Worm (Caenorhabditis elegans) whole organism, mixed stage, embryonic: Measurements from ENCODE around the gene atf-6.

Experiments
- M03D4.4 ChIP-seq: sonication (generic microtip); optimal IDR thresholded peaks from 2 replicates; lab custom pipeline; 2017; ENCODE audit warnings: mild to moderate bottlenecking, missing genetic modification characterization, missing compliant biosample characterization
- bed-3 ChIP-seq: fragments of 200-800 bp; sonication (Bioruptor generic); optimal IDR thresholded peaks from 3 replicates; lab custom pipeline; 2018; ENCODE audit warnings: mild to moderate bottlenecking, missing genetic modification characterization, moderate library complexity, missing compliant biosample characterization
- ceh-83 ChIP-seq: fragments of 200-800 bp; sonication (Bioruptor generic); optimal IDR thresholded peaks from 2 replicates; lab custom pipeline; 2018; ENCODE audit warnings: mild to moderate bottlenecking, missing genetic modification characterization, missing compliant biosample characterization
- ces-1 ChIP-seq: fragments of 150-350 bp; optimal IDR thresholded peaks from 2 replicates; lab custom pipeline; 2014; ENCODE audit warnings: missing biosample characterization, missing genetic modification reagents, missing genetic modification characterization
- drap-1 ChIP-seq: fragments of 200-800 bp; sonication (Bioruptor generic); optimal IDR thresholded peaks from 3 replicates; lab custom pipeline; 2018; ENCODE audit warnings: mild to moderate bottlenecking, missing genetic modification characterization, missing compliant biosample characterization
- elt-1 ChIP-seq: sonication (generic microtip); optimal IDR thresholded peaks from 2 replicates; lab custom pipeline; 2017; ENCODE audit warnings: missing genetic modification characterization, mild to moderate bottlenecking, missing compliant biosample characterization, antibody characterized with exemption, moderate library complexity, borderline replicate concordance; ENCODE audit not compliant: insufficient read depth
- elt-3 ChIP-seq: fragments of 150-350 bp; optimal IDR thresholded peaks from 2 replicates; lab custom pipeline; 2014; ENCODE audit warnings: missing biosample characterization, missing genetic modification characterization
- flh-1 ChIP-seq: fragments of 200-800 bp; sonication (Bioruptor generic); optimal IDR thresholded peaks from 2 replicates; lab custom pipeline; 2018; ENCODE audit warnings: mild to moderate bottlenecking, missing genetic modification characterization, moderate library complexity, missing compliant biosample characterization
- ham-2 ChIP-seq: fragments of 200-800 bp; sonication (Bioruptor generic); optimal IDR thresholded peaks from 2 replicates; lab custom pipeline; 2018; ENCODE audit warnings: mild to moderate bottlenecking, missing genetic modification characterization, missing compliant biosample characterization
- hlh-1 ChIP-seq: fragments of 150-350 bp; optimal IDR thresholded peaks from 2 replicates; lab custom pipeline; 2014; ENCODE audit warnings: missing biosample characterization, missing genetic modification reagents, missing genetic modification characterization
- lin-13 ChIP-seq: fragments of 150-350 bp; optimal IDR thresholded peaks from 2 replicates; lab custom pipeline; 2014; ENCODE audit warnings: missing biosample characterization, missing genetic modification characterization
- lsy-2 ChIP-seq: fragments of 150-350 bp; optimal IDR thresholded peaks from 2 replicates; lab custom pipeline; 2014; ENCODE audit warnings: missing biosample characterization, missing genetic modification characterization
- mab-5 ChIP-seq: fragments of 150-350 bp; optimal IDR thresholded peaks from 2 replicates; lab custom pipeline; 2014; ENCODE audit warnings: missing biosample characterization, missing genetic modification characterization
- mep-1 ChIP-seq: fragments of 150-350 bp; optimal IDR thresholded peaks from 2 replicates; lab custom pipeline; 2017; ENCODE audit warnings: missing biosample characterization, missing genetic modification reagents, missing genetic modification characterization, inconsistent platforms
- mls-2 ChIP-seq: sonication (generic microtip); optimal IDR thresholded peaks from 2 replicates; lab custom pipeline; 2016; ENCODE audit warnings: mild to moderate bottlenecking, missing genetic modification characterization, moderate library complexity, missing compliant biosample characterization
- nhr-12 ChIP-seq: fragments of 150-350 bp; optimal IDR thresholded peaks from 2 replicates; lab custom pipeline; 2014; ENCODE audit warnings: missing biosample characterization, missing genetic modification characterization
- nhr-2 ChIP-seq: fragments of 150-350 bp; optimal IDR thresholded peaks from 2 replicates; lab custom pipeline; 2014; ENCODE audit warnings: missing biosample characterization, missing genetic modification characterization
- nhr-237 ChIP-seq: fragments of 150-350 bp; optimal IDR thresholded peaks from 2 replicates; lab custom pipeline; 2014; ENCODE audit warnings: missing biosample characterization, missing genetic modification characterization
- nhr-28 ChIP-seq: fragments of 150-350 bp; optimal IDR thresholded peaks from 2 replicates; lab custom pipeline; 2014; ENCODE audit warnings: missing biosample characterization, missing genetic modification characterization
- nhr-76 ChIP-seq: sonication (generic microtip); optimal IDR thresholded peaks from 2 replicates; lab custom pipeline; 2017; ENCODE audit warnings: missing biosample characterization, missing genetic modification characterization
- pha-4 ChIP-seq: fragments of 150-350 bp; optimal IDR thresholded peaks from 2 replicates; lab custom pipeline; 2018; ENCODE audit warnings: missing biosample characterization, missing genetic modification reagents, missing genetic modification characterization
- sem-2 ChIP-seq: fragments of 200-800 bp; sonication (Bioruptor generic); optimal IDR thresholded peaks from 2 replicates; lab custom pipeline; 2018; ENCODE audit warnings: mild to moderate bottlenecking, missing genetic modification characterization, missing compliant biosample characterization
- snpc-4 ChIP-seq: fragments of 150-350 bp; optimal IDR thresholded peaks from 2 replicates; lab custom pipeline; 2014; ENCODE audit warnings: missing biosample characterization, missing genetic modification characterization
- sptf-1 ChIP-seq: sonication (generic microtip); optimal IDR thresholded peaks from 2 replicates; lab custom pipeline; 2017; ENCODE audit warnings: mild to moderate bottlenecking, missing genetic modification characterization, moderate library complexity, missing compliant biosample characterization
- tbx-8 ChIP-seq: fragments of 200-800 bp; sonication (Bioruptor generic); optimal IDR thresholded peaks from 2 replicates; lab custom pipeline; 2018; ENCODE audit warnings: mild to moderate bottlenecking, missing genetic modification characterization, moderate library complexity, missing compliant biosample characterization
- zip-8 ChIP-seq: fragments of 150-350 bp; optimal IDR thresholded peaks from 2 replicates; lab custom pipeline; 2014; ENCODE audit warnings: missing biosample characterization, missing genetic modification characterization
- ztf-11 ChIP-seq: fragments of 150-350 bp; optimal IDR thresholded peaks from 2 replicates; lab custom pipeline; 2014; ENCODE audit warnings: missing biosample characterization, missing genetic modification characterization

The atf-6 gene

DNA sequence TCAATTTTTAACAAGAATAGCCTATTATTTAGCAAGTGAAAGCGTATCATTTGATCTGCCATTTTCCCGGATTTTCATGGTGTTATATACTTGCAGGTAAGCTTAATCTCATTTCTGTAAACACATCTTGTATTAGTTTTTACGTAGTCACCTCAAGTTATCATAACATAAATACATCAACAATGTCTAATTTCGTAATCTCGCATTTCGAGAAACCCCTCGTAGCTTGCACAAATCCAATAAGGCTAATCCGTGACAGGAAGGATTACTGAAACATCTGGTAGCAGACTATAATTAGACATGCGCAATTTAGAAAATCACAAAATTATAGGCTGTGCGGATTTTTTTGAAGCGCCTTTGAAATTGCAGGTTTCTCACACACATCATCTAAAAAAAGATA is 43.8 kb downstream of the atf-6 start:
- TF ChIP-seq elt-3: no peak
- TF ChIP-seq nhr-12 (tag; lab: Kevin White, UChicago): no peak
- TF ChIP-seq bed-3 (GFP tag; lab: Kevin White, UChicago): no peak
- TF ChIP-seq ces-1: peak; percentile 81
- TF ChIP-seq, all 35 proteins: peak for 1

DNA sequence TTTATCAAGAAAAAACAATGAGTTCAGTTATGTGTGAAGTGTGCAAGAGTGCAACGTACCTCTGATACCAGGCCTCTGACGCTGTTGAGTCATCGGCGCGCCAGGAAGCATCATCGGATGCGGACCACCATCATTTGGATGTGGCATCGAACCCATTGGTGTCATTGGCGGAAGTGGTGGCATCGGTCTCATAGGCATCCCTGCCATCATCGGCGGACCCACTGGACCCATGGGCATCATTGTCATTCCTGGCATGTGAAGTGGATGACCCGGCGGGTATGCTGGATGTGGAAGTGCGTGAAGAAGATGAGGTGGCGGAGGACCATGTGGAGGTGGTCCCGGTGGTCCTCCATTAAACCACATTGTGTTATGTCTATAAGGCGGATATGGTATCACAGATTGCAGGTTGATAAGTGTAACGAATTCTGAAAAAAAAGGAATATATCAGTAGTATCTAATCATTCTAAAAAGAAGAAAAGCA is 44.7 kb downstream of the atf-6 start, which contains the start of gene scd-1:
Gene scd-1, minus strand, starts transcription at position 431 of the 481 bp plus-strand sequence.
- no peak for TF ChIP-seq drap-1
- TF ChIP-seq zip-8 (tag; lab: Kevin White, UChicago): no peak
- no peak for TF ChIP-seq ztf-11 (tag; lab: Kevin White, UChicago)
- no peak for TF ChIP-seq sem-2 (GFP tag; lab: Kevin White, UChicago)
- TF ChIP-seq mep-1 (tag; lab: Kevin White, UChicago): no peak
- TF ChIP-seq nhr-76 (tag; lab: Kevin White, UChicago): no peak

ce11 chrX:12532405-12532804 is 51.7 kb downstream of the atf-6 start:
- TF ChIP-seq hlh-1 (no peak), lin-13 (tag; lab: Kevin White, UChicago) (no peak), snpc-4 (tag; lab: Kevin White, UChicago) (no peak), nhr-237 (no peak), mab-5 (tag; lab: Kevin White, UChicago) (no peak), tbx-8 (no peak), mep-1 (tag; lab: Kevin White, UChicago) (no peak), sem-2 (GFP tag; lab: Kevin White, UChicago) (no peak), pha-4 (no peak), ces-1 (no peak), flh-1 (no peak), ztf-11 (tag; lab: Kevin White, UChicago) (no peak), lsy-2 (no peak), M03D4.4 (tag; lab: Kevin White, UChicago) (no peak), nhr-28 (no peak)

DNA sequence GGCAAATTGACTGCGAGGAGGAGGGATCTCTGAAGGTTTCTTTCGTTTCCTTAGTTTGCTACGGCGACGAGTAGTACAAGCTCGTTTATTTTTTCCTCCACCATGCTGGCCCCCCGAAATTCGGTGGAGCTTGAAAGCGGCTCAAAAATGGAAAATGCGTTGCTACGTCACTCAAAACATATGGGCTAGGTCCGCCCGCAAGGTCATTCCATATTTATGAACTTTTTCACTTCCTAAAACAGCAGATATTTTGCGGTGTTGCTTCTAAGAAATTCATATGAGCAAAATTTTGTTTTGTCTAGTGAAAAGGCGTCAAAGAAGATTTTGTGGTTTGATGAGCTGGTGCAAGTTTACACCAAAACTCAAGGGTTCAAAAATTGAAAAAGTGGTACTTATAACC is 53.7 kb downstream of the atf-6 start:
- no peak for TF ChIP-seq mep-1 (tag; lab: Kevin White, UChicago)
- TF ChIP-seq snpc-4 (tag; lab: Kevin White, UChicago): no peak
- TF ChIP-seq elt-1 (tag; lab: Kevin White, UChicago): no peak
- TF ChIP-seq M03D4.4 (tag; lab: Kevin White, UChicago): no peak
- TF ChIP-seq lin-13 (tag; lab: Kevin White, UChicago): no peak
- no peak for TF ChIP-seq nhr-12 (tag; lab: Kevin White, UChicago)
- TF ChIP-seq nhr-2 (tag; lab: Kevin White, UChicago): no peak
- TF ChIP-seq ham-2: no peak
- TF ChIP-seq ceh-83 (GFP tag; lab: Kevin White, UChicago): no peak
- no peak for TF ChIP-seq mls-2 (tag; lab: Kevin White, UChicago)
- TF ChIP-seq bed-3 (GFP tag; lab: Kevin White, UChicago): no peak
- TF ChIP-seq sptf-1: no peak
- TF ChIP-seq sem-2 (GFP tag; lab: Kevin White, UChicago): no peak
